Worm (Caenorhabditis elegans): ENCODE results near the gene abu-15.

DNA sequence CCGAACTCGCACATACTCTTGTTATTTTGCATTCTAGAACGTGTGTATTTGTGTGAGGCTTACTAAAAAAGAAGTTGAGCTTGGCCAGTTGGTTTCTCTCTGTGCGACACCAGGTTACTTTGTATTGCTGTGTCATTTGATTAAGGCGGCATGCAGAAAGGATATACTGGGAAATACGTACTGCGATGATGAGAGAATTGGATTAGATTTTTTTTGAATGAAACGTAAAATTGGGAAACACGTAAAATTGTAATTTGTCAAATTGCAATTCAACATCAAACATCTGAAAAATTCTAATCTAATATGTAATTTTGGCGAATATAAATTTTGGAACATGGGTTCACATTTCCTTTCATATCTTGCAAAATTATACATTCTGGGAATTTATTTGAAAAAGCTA lies 14.6 kb upstream of the abu-15 start, which contains the start of gene srh-129:
- TF ChIP-seq ztf-23 (GFP tag; IDR thresholded peaks at IDR 0.05) (no peak), tab-1 (GFP tag; IDR thresholded peaks at IDR 0.05) (no peak), flt-1 (GFP tag; IDR thresholded peaks at IDR 0.05) (no peak), T22C8.4 (GFP tag; IDR thresholded peaks at IDR 0.05) (no peak)

Measured in whole organism, midembryonic.